Worm (Caenorhabditis elegans) whole organism, L3 larva: ENCODE results near the gene let-70.

Experiments
- ZK546.5 ChIP-seq: sonication (generic microtip); optimal IDR thresholded peaks from 2 replicates; lab custom pipeline; 2017; ENCODE audit warnings: missing biosample characterization, missing genetic modification characterization
- ama-1 ChIP-seq: fragments of 150-350 bp; optimal IDR thresholded peaks from 2 replicates; lab custom pipeline; 2018
- ceh-82 ChIP-seq: fragments of 150-350 bp; optimal IDR thresholded peaks from 2 replicates; lab custom pipeline; 2014; ENCODE audit warnings: missing biosample characterization, missing genetic modification characterization
- elt-3 ChIP-seq, 3 experiments: fragments of 150-350 bp in 1 of 3; sonication (generic microtip) in 2 of 3; optimal IDR thresholded peaks; 2 replicates in 2 of 3; 4 replicates in 1 of 3; lab custom pipeline; 2014 to 2017; ENCODE audit warnings: missing biosample characterization in 3 of 3, missing genetic modification characterization in 3 of 3
- nhr-11 ChIP-seq: fragments of 150-350 bp; optimal IDR thresholded peaks from 2 replicates; lab custom pipeline; 2014; ENCODE audit warnings: missing biosample characterization, missing genetic modification characterization
- nhr-28 ChIP-seq: fragments of 150-350 bp; optimal IDR thresholded peaks from 2 replicates; lab custom pipeline; 2014; ENCODE audit warnings: missing biosample characterization, missing genetic modification characterization
- pha-4 ChIP-seq: fragments of 150-350 bp; optimal IDR thresholded peaks from 2 replicates; lab custom pipeline; 2014; ENCODE audit warnings: missing biosample characterization, missing genetic modification reagents, missing genetic modification characterization
- pqm-1 ChIP-seq: fragments of 150-350 bp; optimal IDR thresholded peaks from 2 replicates; lab custom pipeline; 2017; ENCODE audit warnings: missing biosample characterization, missing genetic modification characterization, inconsistent platforms
- snpc-4 ChIP-seq: fragments of 150-350 bp; optimal IDR thresholded peaks from 2 replicates; lab custom pipeline; 2014; ENCODE audit warnings: missing biosample characterization, missing genetic modification characterization
- unc-39 ChIP-seq: sonication (generic microtip); optimal IDR thresholded peaks from 4 replicates; lab custom pipeline; 2017; ENCODE audit warnings: missing biosample characterization, missing genetic modification characterization
- unc-62 ChIP-seq: fragments of 150-350 bp; sonication (generic microtip); optimal IDR thresholded peaks from 4 replicates; lab custom pipeline; 2014; ENCODE audit warnings: missing biosample characterization, missing genetic modification reagents, missing genetic modification characterization
- zag-1 ChIP-seq: fragments of 150-350 bp; optimal IDR thresholded peaks from 2 replicates; lab custom pipeline; 2014; ENCODE audit warnings: missing biosample characterization, missing genetic modification characterization
- ztf-11 ChIP-seq: fragments of 150-350 bp; optimal IDR thresholded peaks from 2 replicates; lab custom pipeline; 2014; ENCODE audit warnings: missing biosample characterization, missing genetic modification characterization

ce11 chrIV:11102608-11103007 is 20.6 kb upstream of the let-70 start, which contains the start of gene srlf-17:
- no peak for TF ChIP-seq pqm-1 (tag; lab: Kevin White, UChicago)
- TF ChIP-seq zag-1 = no peak
- TF ChIP-seq nhr-28 = no peak
- no peak for TF ChIP-seq unc-39 (tag; lab: Kevin White, UChicago)
- TF ChIP-seq ama-1 = no peak
- no peak for TF ChIP-seq ceh-82 (tag; lab: Kevin White, UChicago)
- no peak for TF ChIP-seq snpc-4
- TF ChIP-seq pha-4 (tag; lab: Kevin White, UChicago) = no peak
- TF ChIP-seq ZK546.5 = no peak
- TF ChIP-seq ztf-11 (tag; lab: Kevin White, UChicago) = no peak
- TF ChIP-seq nhr-11 (tag; lab: Kevin White, UChicago) = no peak
- no peak for TF ChIP-seq unc-62
- TF ChIP-seq elt-3 (tag; optimal IDR thresholded peaks at IDR 0.05; lab: Kevin White, UChicago) = no peak
